Fruit fly (Drosophila melanogaster) whole organism, prepupa: ENCODE results near the gene CG10761.

Source experiments
- Blimp-1 ChIP-seq: fragments of 200-800 bp; sonication (Bioruptor generic); optimal IDR thresholded peaks from 3 replicates; lab custom pipeline; 2017; ENCODE audit warnings: missing biosample characterization, missing genetic modification characterization, mild to moderate bottlenecking, moderate library complexity, missing genetic modification reagents
- CG10631 ChIP-seq: fragments of 200-800 bp; sonication (Bioruptor generic); optimal IDR thresholded peaks from 2 replicates; lab custom pipeline; 2016; ENCODE audit warnings: missing biosample characterization, missing genetic modification characterization
- CG10669 ChIP-seq: fragments of 200-800 bp; sonication (Bioruptor generic); optimal IDR thresholded peaks from 3 replicates; lab custom pipeline; 2018; ENCODE audit warnings: missing biosample characterization, mild to moderate bottlenecking, missing genetic modification characterization, moderate library complexity
- CG11294 ChIP-seq: fragments of 200-800 bp; sonication (Bioruptor generic); IDR thresholded peaks from 2 replicates; pipeline ENCODE4 v1.3.6; 2022; ENCODE audit warnings: missing biosample characterization, missing genetic modification characterization
- CG11762 ChIP-seq: fragments of 200-800 bp; sonication (Bioruptor generic); optimal IDR thresholded peaks from 3 replicates; lab custom pipeline; 2016; ENCODE audit warnings: missing biosample characterization, missing genetic modification characterization; ENCODE audit not compliant: insufficient read depth
- CG11902 ChIP-seq: fragments of 200-800 bp; sonication (Bioruptor generic); optimal IDR thresholded peaks from 3 replicates; lab custom pipeline; 2016; ENCODE audit warnings: missing biosample characterization, missing genetic modification characterization
- CG15336 ChIP-seq: fragments of 200-800 bp; sonication (Bioruptor generic); IDR thresholded peaks from 2 replicates; pipeline ENCODE4 v1.3.6; 2022; ENCODE audit warnings: missing biosample characterization, missing genetic modification characterization
- CG1621 ChIP-seq: fragments of 200-800 bp; sonication (Bioruptor generic); optimal IDR thresholded peaks from 3 replicates; lab custom pipeline; 2018; ENCODE audit warnings: missing biosample characterization, mild to moderate bottlenecking, missing genetic modification characterization
- CG16779 ChIP-seq: fragments of 200-800 bp; sonication (Bioruptor generic); optimal IDR thresholded peaks from 3 replicates; lab custom pipeline; 2017; ENCODE audit warnings: missing biosample characterization, mild to moderate bottlenecking, missing genetic modification characterization
- CG32006 ChIP-seq: fragments of 200-800 bp; sonication (Bioruptor generic); optimal IDR thresholded peaks from 3 replicates; lab custom pipeline; 2017; ENCODE audit warnings: missing biosample characterization, mild to moderate bottlenecking, missing genetic modification characterization
- CG34406 ChIP-seq: fragments of 200-800 bp; sonication (Bioruptor generic); optimal IDR thresholded peaks from 3 replicates; lab custom pipeline; 2016; ENCODE audit warnings: missing biosample characterization, missing genetic modification characterization
- CG3919 ChIP-seq: fragments of 200-800 bp; sonication (Bioruptor generic); optimal IDR thresholded peaks from 3 replicates; lab custom pipeline; 2016; ENCODE audit warnings: missing biosample characterization, missing genetic modification characterization
- CG6163 ChIP-seq: fragments of 200-800 bp; sonication (Bioruptor generic); IDR thresholded peaks from 3 replicates; pipeline ENCODE4 v1.3.6; 2022; ENCODE audit warnings: missing biosample characterization, missing genetic modification characterization
- CG6808 ChIP-seq: fragments of 200-800 bp; sonication (Bioruptor generic); optimal IDR thresholded peaks from 3 replicates; lab custom pipeline; 2017; ENCODE audit warnings: missing biosample characterization, missing genetic modification characterization, mild to moderate bottlenecking, moderate library complexity, missing genetic modification reagents
- CG6854 ChIP-seq: fragments of 200-800 bp; sonication (Bioruptor generic); optimal IDR thresholded peaks from 2 replicates; lab custom pipeline; 2017; ENCODE audit warnings: missing biosample characterization, mild to moderate bottlenecking, missing genetic modification characterization
- CG7368 ChIP-seq: fragments of 200-800 bp; sonication (Bioruptor generic); optimal IDR thresholded peaks from 3 replicates; lab custom pipeline; 2016; ENCODE audit warnings: missing biosample characterization, missing genetic modification characterization
- CG8119 ChIP-seq: fragments of 200-800 bp; sonication (Bioruptor generic); IDR thresholded peaks from 3 replicates; pipeline ENCODE4 v1.3.6; 2022; ENCODE audit warnings: missing biosample characterization, missing genetic modification characterization
- CG8632 ChIP-seq: fragments of 200-800 bp; sonication (Bioruptor generic); optimal IDR thresholded peaks from 3 replicates; lab custom pipeline; 2016; ENCODE audit warnings: missing biosample characterization, missing genetic modification characterization
- CG9139 ChIP-seq: fragments of 200-800 bp; sonication (Bioruptor generic); optimal IDR thresholded peaks from 3 replicates; lab custom pipeline; 2017; ENCODE audit warnings: missing biosample characterization, mild to moderate bottlenecking, missing genetic modification characterization
- Eip75B ChIP-seq: fragments of 200-800 bp; sonication (Bioruptor generic); optimal IDR thresholded peaks from 3 replicates; lab custom pipeline; 2016; ENCODE audit warnings: missing biosample characterization, missing genetic modification characterization
- Eip78C ChIP-seq: fragments of 200-800 bp; sonication (Bioruptor generic); peaks from one replicate; lab custom pipeline; 2016; ENCODE audit warnings: missing biosample characterization, missing genetic modification characterization
- Eip93F ChIP-seq: fragments of 200-800 bp; sonication (Bioruptor generic); optimal IDR thresholded peaks from 2 replicates; lab custom pipeline; 2016; ENCODE audit warnings: missing biosample characterization, mild to moderate bottlenecking, missing genetic modification characterization
- Ets21C ChIP-seq: fragments of 200-800 bp; sonication (Bioruptor generic); optimal IDR thresholded peaks from 3 replicates; lab custom pipeline; 2016; ENCODE audit warnings: missing biosample characterization, missing genetic modification characterization
- Gug ChIP-seq: fragments of 200-800 bp; sonication (Bioruptor generic); IDR thresholded peaks from 2 replicates; pipeline ENCODE4 v1.3.6; 2022; ENCODE audit warnings: missing biosample characterization, missing genetic modification characterization
- Hr38 ChIP-seq: sonication (Bioruptor generic); optimal IDR thresholded peaks from 2 replicates; lab custom pipeline; 2016; ENCODE audit warnings: missing biosample characterization, missing genetic modification characterization
- Hr4 ChIP-seq: fragments of 200-800 bp; sonication (Bioruptor generic); optimal IDR thresholded peaks from 3 replicates; lab custom pipeline; 2016; ENCODE audit warnings: missing biosample characterization, missing genetic modification characterization
- Met ChIP-seq: fragments of 200-800 bp; sonication (Bioruptor generic); optimal IDR thresholded peaks from 3 replicates; lab custom pipeline; 2016; ENCODE audit warnings: missing biosample characterization, missing genetic modification characterization
- OdsH ChIP-seq: fragments of 200-800 bp; sonication (Bioruptor generic); optimal IDR thresholded peaks from 3 replicates; lab custom pipeline; 2016; ENCODE audit warnings: missing biosample characterization, missing genetic modification characterization
- Sox102F ChIP-seq: fragments of 200-800 bp; sonication (Bioruptor generic); optimal IDR thresholded peaks from 2 replicates; lab custom pipeline; 2016; ENCODE audit warnings: missing biosample characterization, mild to moderate bottlenecking, missing genetic modification characterization
- achi ChIP-seq: fragments of 200-800 bp; sonication (Bioruptor generic); optimal IDR thresholded peaks from 3 replicates; lab custom pipeline; 2016; ENCODE audit warnings: missing biosample characterization, missing genetic modification characterization
- acj6 ChIP-seq: fragments of 200-800 bp; sonication (Bioruptor generic); optimal IDR thresholded peaks from 3 replicates; lab custom pipeline; 2016; ENCODE audit warnings: missing biosample characterization, missing genetic modification characterization
- dac ChIP-seq: fragments of 200-800 bp; sonication (Bioruptor generic); optimal IDR thresholded peaks from 2 replicates; lab custom pipeline; 2017; ENCODE audit warnings: missing biosample characterization, mild to moderate bottlenecking, missing genetic modification characterization
- dsx ChIP-seq: fragments of 200-800 bp; optimal IDR thresholded peaks from 3 replicates; lab custom pipeline; 2019; ENCODE audit warnings: missing biosample characterization, mild to moderate bottlenecking, missing genetic modification characterization, moderate library complexity; ENCODE audit not compliant: poor library complexity, severe bottlenecking
- esn ChIP-seq: fragments of 200-800 bp; sonication (Bioruptor generic); optimal IDR thresholded peaks from 2 replicates; lab custom pipeline; 2016; ENCODE audit warnings: missing biosample characterization, mild to moderate bottlenecking, missing genetic modification characterization, moderate library complexity
- fd59A ChIP-seq: fragments of 200-800 bp; sonication (Bioruptor generic); optimal IDR thresholded peaks from 2 replicates; lab custom pipeline; 2017; ENCODE audit warnings: missing biosample characterization, mild to moderate bottlenecking, missing genetic modification characterization, missing genetic modification reagents
- fd85E ChIP-seq: fragments of 200-800 bp; sonication (Bioruptor generic); optimal IDR thresholded peaks from 3 replicates; lab custom pipeline; 2016; ENCODE audit warnings: missing biosample characterization, missing genetic modification characterization
- net ChIP-seq: fragments of 200-800 bp; sonication (Bioruptor generic); optimal IDR thresholded peaks from 3 replicates; lab custom pipeline; 2016; ENCODE audit warnings: missing biosample characterization, missing genetic modification characterization
- pdm3 ChIP-seq: fragments of 200-800 bp; sonication (Bioruptor generic); optimal IDR thresholded peaks from 3 replicates; lab custom pipeline; 2016; ENCODE audit warnings: missing biosample characterization, missing genetic modification characterization
- salr ChIP-seq, 2 experiments: fragments of 200-800 bp; sonication (Bioruptor generic); optimal IDR thresholded peaks; 3 replicates each; lab custom pipeline; 2016 to 2018; ENCODE audit warnings: missing biosample characterization in 2 of 2, missing genetic modification characterization in 2 of 2, mild to moderate bottlenecking in 1 of 2
- spab ChIP-seq: fragments of 200-800 bp; sonication (Bioruptor generic); optimal IDR thresholded peaks from 2 replicates; lab custom pipeline; 2017; ENCODE audit warnings: missing biosample characterization, mild to moderate bottlenecking, missing genetic modification characterization, missing genetic modification reagents
- svp ChIP-seq: fragments of 200-800 bp; sonication (Bioruptor generic); peaks from one replicate; lab custom pipeline; 2016; ENCODE audit warnings: missing biosample characterization, missing genetic modification characterization
- topi ChIP-seq: fragments of 200-800 bp; sonication (Bioruptor generic); optimal IDR thresholded peaks from 3 replicates; lab custom pipeline; 2016; ENCODE audit warnings: missing biosample characterization, missing genetic modification characterization
- vri ChIP-seq: fragments of 200-800 bp; sonication (Bioruptor generic); optimal IDR thresholded peaks from 3 replicates; lab custom pipeline; 2016; ENCODE audit warnings: missing biosample characterization, mild to moderate bottlenecking, missing genetic modification characterization

The CG10761 gene

DNA sequence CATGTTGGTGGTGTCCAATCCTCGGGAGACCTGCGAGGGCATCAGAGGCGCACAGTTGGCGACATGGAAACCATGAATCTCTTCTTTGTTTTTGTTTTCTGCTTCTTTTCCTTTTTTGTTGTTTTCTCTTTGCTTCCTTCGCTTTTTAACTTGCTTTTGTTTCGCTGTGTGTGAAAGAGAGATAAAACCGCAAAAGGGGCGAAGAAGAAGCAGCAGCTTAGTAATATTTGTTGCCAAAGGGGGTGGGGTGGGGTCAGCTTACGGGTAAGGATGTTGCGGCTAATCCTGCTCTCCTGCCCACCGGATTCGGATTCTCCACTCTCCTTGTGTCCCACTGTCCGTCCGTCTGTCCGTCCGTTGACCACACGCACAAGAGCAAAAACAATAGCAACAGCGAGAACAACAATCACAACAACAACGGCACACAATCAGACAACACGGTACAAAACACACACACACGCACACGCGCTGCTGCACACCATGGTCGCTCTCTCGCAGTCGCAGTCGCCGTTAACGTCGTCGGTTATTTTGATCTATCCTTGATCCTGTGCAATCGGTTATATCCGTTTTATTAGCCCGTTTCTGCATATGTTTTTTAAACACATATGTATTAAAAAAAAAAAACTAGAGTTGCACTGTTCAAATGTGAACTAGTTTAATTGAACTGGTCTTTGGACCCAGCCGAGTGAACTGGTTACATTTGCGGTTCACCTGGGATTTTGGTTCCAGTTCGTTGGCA is 13.9 kb upstream of the CG10761 start (continued):
- no peak for TF ChIP-seq OdsH
- no peak for TF ChIP-seq Blimp-1 (GFP tag; lab: Kevin White, UChicago)
- no peak for TF ChIP-seq CG8632
- no peak for TF ChIP-seq net (GFP tag; lab: Kevin White, UChicago)
- TF ChIP-seq CG9139 (GFP tag; lab: Kevin White, UChicago) = peak; percentile 38
- no peak for TF ChIP-seq CG11902 (GFP tag; lab: Kevin White, UChicago)
- no peak for TF ChIP-seq CG34406 (GFP tag; lab: Kevin White, UChicago)
- TF ChIP-seq CG10631 (GFP tag; lab: Kevin White, UChicago) = no peak
- TF ChIP-seq Hr4 (GFP tag; lab: Kevin White, UChicago) = no peak
- TF ChIP-seq dsx (GFP tag; lab: Kevin White, UChicago) = no peak
- peak; percentile 46; the same call in 1 of the 3 replicates for TF ChIP-seq CG8119
- no peak for TF ChIP-seq esn (GFP tag; lab: Kevin White, UChicago)
- TF ChIP-seq CG3919 (GFP tag; lab: Kevin White, UChicago) = no peak
- TF ChIP-seq achi (GFP tag; lab: Kevin White, UChicago) = no peak
- no peak for TF ChIP-seq Hr38 (GFP tag; lab: Kevin White, UChicago)
- TF ChIP-seq, all 60 proteins: peak for 13

- no peak for TF ChIP-seq Met (GFP tag; lab: Kevin White, UChicago)
- no peak for TF ChIP-seq acj6 (GFP tag; lab: Kevin White, UChicago)
- no peak for TF ChIP-seq Blimp-1 (GFP tag; lab: Kevin White, UChicago)
- TF ChIP-seq CG10631 (GFP tag; lab: Kevin White, UChicago) = no peak
- TF ChIP-seq spab (GFP tag; lab: Kevin White, UChicago) = no peak
- TF ChIP-seq net (GFP tag; lab: Kevin White, UChicago) = no peak
- no peak for TF ChIP-seq Eip78C (GFP tag; lab: Kevin White, UChicago)
- TF ChIP-seq CG6163 (GFP tag; lab: Robert Waterston, UW) = no peak
- no peak for TF ChIP-seq CG10669 (GFP tag; lab: Kevin White, UChicago)
- no peak for TF ChIP-seq CG7368
- no peak for TF ChIP-seq fd85E (GFP tag; lab: Kevin White, UChicago)
- TF ChIP-seq fd59A (GFP tag; lab: Kevin White, UChicago) = no peak
- TF ChIP-seq CG15336 (GFP tag; lab: Robert Waterston, UW) = no peak
- no peak for TF ChIP-seq pdm3 (GFP tag; lab: Kevin White, UChicago)
- TF ChIP-seq Gug (GFP tag; lab: Robert Waterston, UW) = no peak
- no peak for TF ChIP-seq CG3919 (GFP tag; lab: Kevin White, UChicago)
- no peak for TF ChIP-seq achi (GFP tag; lab: Kevin White, UChicago)
- TF ChIP-seq Eip75B = no peak
- no peak for TF ChIP-seq CG11762 (GFP tag; lab: Kevin White, UChicago)
- TF ChIP-seq OdsH = no peak
Observed at dm6 chrX:8170166-8170565, 7.6 kb upstream of the CG10761 start, which contains the start of gene CG2278. TSS of gene CG2278 (minus strand) at chrX:8170266.

DNA sequence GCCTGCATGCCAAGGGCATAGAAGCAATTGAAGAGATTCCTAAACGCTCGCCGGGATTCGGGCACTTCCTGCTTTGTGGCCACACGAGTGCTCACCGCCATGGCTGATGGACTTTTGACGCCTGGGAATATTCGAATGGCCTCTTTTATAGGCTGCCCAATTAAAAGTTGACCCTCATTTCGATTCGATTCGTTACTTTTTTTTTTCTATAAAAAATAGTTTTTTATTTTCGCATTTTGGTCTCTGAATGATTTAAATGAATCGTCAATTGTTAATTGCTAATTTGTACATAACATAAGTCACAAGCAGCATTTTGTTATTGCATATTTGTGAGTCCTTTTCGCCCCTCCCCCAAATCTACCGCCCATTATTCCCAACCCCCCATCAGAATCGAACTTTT is 3.0 kb upstream of the CG10761 start, which contains the start of gene Or7a:
Gene Or7a, minus strand, starts transcription at position 101 of the 400 bp plus-strand sequence.
- TF ChIP-seq Eip78C (GFP tag; lab: Kevin White, UChicago) (no peak), topi (GFP tag; lab: Kevin White, UChicago) (no peak), CG15336 (GFP tag; lab: Robert Waterston, UW) (no peak)

DNA sequence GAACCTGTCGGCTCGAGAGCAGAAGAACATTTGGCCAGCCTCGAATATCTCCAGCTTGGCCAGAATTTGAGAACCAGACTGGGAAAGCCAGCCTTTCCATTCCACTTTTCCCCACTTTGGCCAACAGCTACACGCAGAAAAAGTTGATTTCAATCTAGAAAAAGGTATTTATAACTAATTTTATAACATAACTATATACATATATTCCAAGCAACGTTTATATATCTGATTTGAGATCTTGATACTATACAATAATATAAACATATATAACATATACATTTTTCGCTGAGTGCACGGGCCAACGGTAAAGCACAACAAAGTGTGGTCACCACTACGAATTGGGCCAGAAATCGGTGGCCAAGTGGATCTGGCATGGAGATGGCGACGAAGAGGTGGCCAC is 860 bp upstream of the CG10761 start:
- TF ChIP-seq CG10631 (GFP tag; lab: Kevin White, UChicago) = peak; percentile 14
- TF ChIP-seq CG6854 (GFP tag; lab: Kevin White, UChicago) = no peak
- TF ChIP-seq CG10669 (GFP tag; lab: Kevin White, UChicago) = no peak
- TF ChIP-seq Ets21C (GFP tag; lab: Kevin White, UChicago) = no peak
- TF ChIP-seq svp (GFP tag; lab: Kevin White, UChicago) = peak; percentile 2
- TF ChIP-seq Eip93F = no peak
- no peak for TF ChIP-seq vri
- no peak for TF ChIP-seq CG1621 (tag; lab: Kevin White, UChicago)
- peak; percentile 31; the same call in 1 of the 2 replicates for TF ChIP-seq Gug (GFP tag; lab: Robert Waterston, UW)
- TF ChIP-seq CG3919 (GFP tag; lab: Kevin White, UChicago) = peak; percentile 14
- no peak for TF ChIP-seq CG11294 (GFP tag; lab: Robert Waterston, UW)
- no peak for TF ChIP-seq CG11902 (GFP tag; lab: Kevin White, UChicago)
- TF ChIP-seq CG15336 (GFP tag; lab: Robert Waterston, UW) = peak; percentile 74
- TF ChIP-seq CG32006 (GFP tag; lab: Kevin White, UChicago) = peak; percentile 74
- TF ChIP-seq pdm3 (GFP tag; lab: Kevin White, UChicago) = peak; percentile 1
- TF ChIP-seq CG6163 (GFP tag; lab: Robert Waterston, UW) = peak; percentile 46; the same call in 1 of the 3 replicates
- no peak for TF ChIP-seq Sox102F
- peak in 1 of 2 experiments; percentile 2 for TF ChIP-seq salr (GFP tag; optimal IDR thresholded peaks at IDR 0.05; lab: Kevin White, UChicago)
- no peak for TF ChIP-seq CG16779 (tag; lab: Kevin White, UChicago)
- no peak for TF ChIP-seq dac (GFP tag; lab: Kevin White, UChicago)
- no peak for TF ChIP-seq CG6808
